Worm (Caenorhabditis elegans) whole organism, L1 larva: ENCODE results near the gene tag-342.

Source experiments
- C04F5.9 ChIP-seq: sonication (generic microtip); optimal IDR thresholded peaks from 2 replicates; lab custom pipeline; 2016; ENCODE audit warnings: missing genetic modification characterization, missing compliant biosample characterization
- C16A3.4 ChIP-seq: fragments of 150-350 bp; optimal IDR thresholded peaks from 2 replicates; lab custom pipeline; 2014; ENCODE audit warnings: missing biosample characterization, missing genetic modification characterization
- C34B4.2 ChIP-seq: sonication (generic microtip); optimal IDR thresholded peaks from 2 replicates; lab custom pipeline; 2017; ENCODE audit warnings: mild to moderate bottlenecking, missing genetic modification characterization, missing compliant biosample characterization
- alr-1 ChIP-seq: fragments of 200-800 bp; sonication (Bioruptor generic); optimal IDR thresholded peaks from 2 replicates; lab custom pipeline; 2018; ENCODE audit warnings: borderline replicate concordance, mild to moderate bottlenecking, missing genetic modification characterization, missing compliant biosample characterization
- aly-2 ChIP-seq: fragments of 150-350 bp; optimal IDR thresholded peaks from 2 replicates; lab custom pipeline; 2014; ENCODE audit warnings: missing biosample characterization, missing genetic modification characterization
- ama-1 ChIP-seq: fragments of 150-350 bp; optimal IDR thresholded peaks from 2 replicates; lab custom pipeline; 2014
- blmp-1 ChIP-seq: fragments of 150-350 bp; optimal IDR thresholded peaks from 2 replicates; lab custom pipeline; 2014; ENCODE audit warnings: missing biosample characterization, missing genetic modification characterization
- ceh-8 ChIP-seq: fragments of 200-800 bp; sonication (Bioruptor generic); optimal IDR thresholded peaks from 2 replicates; lab custom pipeline; 2018; ENCODE audit warnings: mild to moderate bottlenecking, missing genetic modification characterization, moderate library complexity, missing compliant biosample characterization
- ceh-82 ChIP-seq, 3 experiments: fragments of 150-350 bp in 1 of 3; sonication (generic microtip) in 2 of 3; optimal IDR thresholded peaks; 2 replicates each; lab custom pipeline; 2014 to 2017; ENCODE audit warnings: missing biosample characterization in 3 of 3, missing genetic modification characterization in 3 of 3
- ceh-90 ChIP-seq: sonication (generic microtip); optimal IDR thresholded peaks from 2 replicates; lab custom pipeline; 2016; ENCODE audit warnings: missing genetic modification characterization, missing compliant biosample characterization
- dpl-1 ChIP-seq, 3 experiments: fragments of 150-350 bp in 2 of 3; sonication (generic microtip) in 1 of 3; optimal IDR thresholded peaks; 2 replicates each; lab custom pipeline; 2014 to 2017; ENCODE audit warnings: missing biosample characterization in 3 of 3, missing genetic modification characterization in 3 of 3, missing genetic modification reagents in 3 of 3
- efl-1 ChIP-seq, 4 experiments: fragments of 150-350 bp; optimal IDR thresholded peaks in 3 of 4; peaks in 1 of 4; 1 replicate in 1 of 4; 2 replicates in 3 of 4; lab custom pipeline; 2014; ENCODE audit warnings: missing biosample characterization in 2 of 4, missing genetic modification characterization in 2 of 4, missing genetic modification reagents in 2 of 4
- efl-3 ChIP-seq: fragments of 200-800 bp; sonication (Bioruptor generic); optimal IDR thresholded peaks from 2 replicates; lab custom pipeline; 2018; ENCODE audit warnings: mild to moderate bottlenecking, missing genetic modification characterization, missing compliant biosample characterization
- ets-5 ChIP-seq: fragments of 200-800 bp; sonication (Bioruptor generic); IDR thresholded peaks from 2 replicates; pipeline ENCODE4 v1.3.6; 2022; ENCODE audit warnings: missing genetic modification characterization, missing compliant biosample characterization
- fkh-10 ChIP-seq: sonication (generic microtip); optimal IDR thresholded peaks from 2 replicates; lab custom pipeline; 2017; ENCODE audit warnings: missing biosample characterization, missing genetic modification reagents, missing genetic modification characterization
- isw-1 ChIP-seq: fragments of 200-800 bp; sonication (Bioruptor generic); IDR thresholded peaks from 2 replicates; pipeline ENCODE4 v1.3.6; 2022; ENCODE audit warnings: missing genetic modification characterization, missing compliant biosample characterization
- lin-13 ChIP-seq: fragments of 150-350 bp; optimal IDR thresholded peaks from 2 replicates; lab custom pipeline; 2014; ENCODE audit warnings: missing biosample characterization, missing genetic modification reagents, missing genetic modification characterization
- lin-14 ChIP-seq: fragments of 200-800 bp; sonication (Bioruptor generic); optimal IDR thresholded peaks from 2 replicates; lab custom pipeline; 2018; ENCODE audit warnings: mild to moderate bottlenecking, missing genetic modification characterization, moderate library complexity, missing compliant biosample characterization
- lin-15B ChIP-seq: fragments of 150-350 bp; sonication (generic microtip); optimal IDR thresholded peaks from 3 replicates; lab custom pipeline; 2014; ENCODE audit warnings: missing biosample characterization, missing genetic modification characterization
- lin-35 ChIP-seq, 2 experiments: fragments of 150-350 bp; optimal IDR thresholded peaks; 2 replicates each; lab custom pipeline; 2014; ENCODE audit warnings: missing biosample characterization in 2 of 2, missing genetic modification characterization in 2 of 2, missing genetic modification reagents in 2 of 2
- lir-3 ChIP-seq: sonication (generic microtip); optimal IDR thresholded peaks from 2 replicates; lab custom pipeline; 2016; ENCODE audit warnings: mild to moderate bottlenecking, missing genetic modification characterization, moderate library complexity, missing compliant biosample characterization; ENCODE audit not compliant: poor library complexity
- lsy-2 ChIP-seq, 2 experiments: fragments of 150-350 bp; optimal IDR thresholded peaks; 2 replicates each; lab custom pipeline; 2014; ENCODE audit warnings: missing biosample characterization in 2 of 2, missing genetic modification characterization in 2 of 2
- mdl-1 ChIP-seq, 2 experiments: fragments of 150-350 bp; optimal IDR thresholded peaks; 2 replicates each; lab custom pipeline; 2014 to 2017; ENCODE audit warnings: missing biosample characterization in 2 of 2, missing genetic modification characterization in 2 of 2, inconsistent platforms in 1 of 2
- mep-1 ChIP-seq: fragments of 150-350 bp; optimal IDR thresholded peaks from 2 replicates; lab custom pipeline; 2014; ENCODE audit warnings: missing biosample characterization, missing genetic modification characterization
- nhr-12 ChIP-seq: sonication (generic microtip); optimal IDR thresholded peaks from 2 replicates; lab custom pipeline; 2017; ENCODE audit warnings: missing biosample characterization, missing genetic modification characterization
- nhr-19 ChIP-seq: fragments of 200-800 bp; sonication (Bioruptor generic); conservative IDR thresholded peaks from 2 replicates; pipeline ENCODE4 v1.3.6; 2022; ENCODE audit warnings: missing genetic modification characterization, missing compliant biosample characterization
- nhr-20 ChIP-seq: sonication (generic microtip); optimal IDR thresholded peaks from 2 replicates; lab custom pipeline; 2016; ENCODE audit warnings: mild to moderate bottlenecking, missing genetic modification characterization, missing compliant biosample characterization
- nhr-71 ChIP-seq: sonication (generic microtip); optimal IDR thresholded peaks from 2 replicates; lab custom pipeline; 2016; ENCODE audit warnings: mild to moderate bottlenecking, missing genetic modification characterization, moderate library complexity, missing compliant biosample characterization
- nhr-85 ChIP-seq: sonication (generic microtip); peaks from one replicate; lab custom pipeline; 2016; ENCODE audit warnings: missing genetic modification characterization, inconsistent platforms, missing compliant biosample characterization
- pag-3 ChIP-seq: sonication (generic microtip); optimal IDR thresholded peaks from 2 replicates; lab custom pipeline; 2017; ENCODE audit warnings: missing genetic modification characterization, mild to moderate bottlenecking, missing compliant biosample characterization, antibody characterized with exemption, borderline replicate concordance; ENCODE audit not compliant: insufficient read depth
- pax-3 ChIP-seq: fragments of 200-800 bp; sonication (Bioruptor generic); optimal IDR thresholded peaks from 2 replicates; lab custom pipeline; 2018; ENCODE audit warnings: mild to moderate bottlenecking, missing genetic modification characterization, moderate library complexity, missing compliant biosample characterization
- rnt-1 ChIP-seq: sonication (generic microtip); optimal IDR thresholded peaks from 2 replicates; lab custom pipeline; 2016; ENCODE audit warnings: mild to moderate bottlenecking, missing genetic modification characterization, moderate library complexity, missing compliant biosample characterization
- skn-1 ChIP-seq: fragments of 150-350 bp; optimal IDR thresholded peaks from 2 replicates; lab custom pipeline; 2014; ENCODE audit warnings: missing biosample characterization, missing genetic modification characterization
- snu-23 ChIP-seq: sonication (generic microtip); optimal IDR thresholded peaks from 2 replicates; lab custom pipeline; 2016; ENCODE audit warnings: missing genetic modification characterization, missing compliant biosample characterization
- sox-4 ChIP-seq: sonication (generic microtip); optimal IDR thresholded peaks from 2 replicates; lab custom pipeline; 2016; ENCODE audit warnings: missing genetic modification characterization, missing compliant biosample characterization
- swsn-7 ChIP-seq: sonication (generic microtip); optimal IDR thresholded peaks from 2 replicates; lab custom pipeline; 2016; ENCODE audit warnings: missing genetic modification characterization, missing compliant biosample characterization
- unc-130 ChIP-seq: fragments of 150-350 bp; optimal IDR thresholded peaks from 2 replicates; lab custom pipeline; 2017; ENCODE audit warnings: missing biosample characterization, missing genetic modification characterization, inconsistent platforms
- unc-98 ChIP-seq: fragments of 200-800 bp; sonication (Bioruptor generic); IDR thresholded peaks from 2 replicates; pipeline ENCODE4 v1.3.6; 2022; ENCODE audit warnings: missing genetic modification characterization, missing compliant biosample characterization
- vab-15 ChIP-seq: sonication (generic microtip); optimal IDR thresholded peaks from 2 replicates; lab custom pipeline; 2017; ENCODE audit warnings: missing genotype, mild to moderate bottlenecking, missing genetic modification characterization, missing compliant biosample characterization
- ztf-11 ChIP-seq, 2 experiments: sonication (generic microtip); optimal IDR thresholded peaks; 2 replicates each; lab custom pipeline; 2016 to 2017; ENCODE audit warnings: missing genetic modification characterization in 2 of 2, missing biosample characterization in 1 of 2, missing compliant biosample characterization in 1 of 2
- ztf-4 ChIP-seq: fragments of 150-350 bp; optimal IDR thresholded peaks from 2 replicates; lab custom pipeline; 2014; ENCODE audit warnings: missing biosample characterization, missing genetic modification characterization

Gene tag-342

DNA sequence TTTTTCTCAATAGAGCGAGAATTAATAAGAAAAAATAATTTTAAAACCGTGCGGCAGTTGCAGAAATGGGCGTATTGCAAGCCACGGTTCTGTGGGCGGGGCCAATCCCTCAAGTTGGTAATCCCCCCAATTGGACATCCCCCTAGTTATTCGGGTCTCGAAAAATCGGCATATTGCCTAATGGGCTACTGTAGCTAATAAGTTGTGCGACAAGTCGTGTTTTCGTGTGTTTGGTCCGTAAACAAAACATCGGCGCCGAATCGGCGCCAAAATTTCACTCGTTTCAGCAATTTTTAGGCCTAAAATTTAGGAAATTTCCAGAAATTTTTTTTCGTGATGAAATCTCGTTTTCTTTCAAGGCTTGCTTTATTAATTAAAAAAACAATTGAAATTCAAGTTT, 36.4 kb downstream of the tag-342 start:
- no peak for TF ChIP-seq sox-4 (tag; lab: Kevin White, UChicago)
- TF ChIP-seq ceh-90 (tag; lab: Kevin White, UChicago), result no peak
- TF ChIP-seq pax-3 (tag; lab: Kevin White, UChicago), result no peak
- TF ChIP-seq C34B4.2, result no peak
- TF ChIP-seq swsn-7 (tag; lab: Kevin White, UChicago), result no peak
- no peak for TF ChIP-seq C04F5.9
- no peak for TF ChIP-seq efl-3 (GFP tag; lab: Kevin White, UChicago)
- TF ChIP-seq lsy-2 (tag; optimal IDR thresholded peaks at IDR 0.05; lab: Kevin White, UChicago), result no peak
- TF ChIP-seq isw-1 (GFP tag; lab: Robert Waterston, UW), result no peak
- TF ChIP-seq alr-1 (tag; lab: Kevin White, UChicago), result no peak
- no peak for TF ChIP-seq ets-5 (GFP tag; lab: Robert Waterston, UW)

DNA sequence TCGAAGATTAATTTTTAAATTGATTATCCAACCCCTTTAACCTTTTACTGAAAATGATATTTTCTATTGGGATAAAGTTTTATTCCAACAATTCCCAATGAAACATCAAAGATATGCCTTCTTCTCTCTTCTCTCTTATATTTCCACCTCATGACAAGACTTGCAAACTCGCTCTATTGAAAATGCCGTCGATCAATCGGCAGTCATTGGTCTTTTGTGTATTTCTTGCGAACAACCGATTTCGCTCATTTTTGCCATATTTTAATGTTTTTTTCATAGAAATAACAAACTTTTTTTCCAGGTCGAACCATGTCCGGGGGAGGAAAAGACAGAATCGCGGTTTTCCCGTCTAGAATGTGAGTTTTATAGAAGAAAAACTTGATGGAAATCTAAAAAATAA, 39.8 kb downstream of the tag-342 start, which contains the start of gene vha-14:
Gene vha-14, plus strand, starts transcription at position 302 of the 400 bp plus-strand sequence.
- peak; percentile 6 for TF ChIP-seq lir-3 (tag; lab: Kevin White, UChicago)
- peak; percentile 39 to 77 for TF ChIP-seq lin-35 (GFP tag; optimal IDR thresholded peaks at IDR 0.05; lab: Kevin White, UChicago)
- TF ChIP-seq skn-1 (tag; lab: Kevin White, UChicago), result peak; percentile 32
- TF ChIP-seq nhr-85, result no peak
- TF ChIP-seq lsy-2 (tag; optimal IDR thresholded peaks at IDR 0.05; lab: Kevin White, UChicago), result peak in 1 of 2 experiments; percentile 77
- peak; percentile 49 for TF ChIP-seq lin-15B (tag; lab: Kevin White, UChicago)
- TF ChIP-seq nhr-19 (GFP tag; lab: Robert Waterston, UW), result no peak
- TF ChIP-seq mdl-1 (tag; optimal IDR thresholded peaks at IDR 0.05; lab: Kevin White, UChicago), result no peak
- TF ChIP-seq blmp-1 (tag; lab: Kevin White, UChicago), result peak; percentile 58
- peak; percentile 1 to 69 (median 31) for TF ChIP-seq dpl-1 (GFP tag; optimal IDR thresholded peaks at IDR 0.05; lab: Kevin White, UChicago)
- TF ChIP-seq ceh-82 (tag; optimal IDR thresholded peaks at IDR 0.05; lab: Kevin White, UChicago), result peak in 1 of 3 experiments; percentile 65
- peak; percentile 16 for TF ChIP-seq nhr-71
- TF ChIP-seq snu-23 (GFP tag; lab: Kevin White, UChicago), result peak; percentile 63
- no peak for TF ChIP-seq ceh-8 (GFP tag; lab: Kevin White, UChicago)
- TF ChIP-seq lin-14 (GFP tag; lab: Kevin White, UChicago), result peak; percentile 71
- no peak for TF ChIP-seq nhr-12 (tag; lab: Kevin White, UChicago)
- TF ChIP-seq unc-98, result no peak
- peak; percentile 74 for TF ChIP-seq mep-1 (tag; lab: Kevin White, UChicago)
- peak; percentile 42 for TF ChIP-seq unc-130 (tag; lab: Kevin White, UChicago)
- TF ChIP-seq efl-1 (optimal IDR thresholded peaks at IDR 0.05; lab: Kevin White, UChicago), result peak; percentile 45 to 57
- peak; percentile 52 to 79 for TF ChIP-seq efl-1 (GFP tag; optimal IDR thresholded peaks at IDR 0.05 in 1 of 2; lab: Kevin White, UChicago)
- no peak for TF ChIP-seq vab-15 (tag; lab: Kevin White, UChicago)
- TF ChIP-seq pag-3 (tag; lab: Kevin White, UChicago), result peak; percentile 27
- TF ChIP-seq C16A3.4 (tag; lab: Kevin White, UChicago), result peak; percentile 64
- TF ChIP-seq nhr-20 (tag; lab: Kevin White, UChicago), result peak; percentile 26

DNA sequence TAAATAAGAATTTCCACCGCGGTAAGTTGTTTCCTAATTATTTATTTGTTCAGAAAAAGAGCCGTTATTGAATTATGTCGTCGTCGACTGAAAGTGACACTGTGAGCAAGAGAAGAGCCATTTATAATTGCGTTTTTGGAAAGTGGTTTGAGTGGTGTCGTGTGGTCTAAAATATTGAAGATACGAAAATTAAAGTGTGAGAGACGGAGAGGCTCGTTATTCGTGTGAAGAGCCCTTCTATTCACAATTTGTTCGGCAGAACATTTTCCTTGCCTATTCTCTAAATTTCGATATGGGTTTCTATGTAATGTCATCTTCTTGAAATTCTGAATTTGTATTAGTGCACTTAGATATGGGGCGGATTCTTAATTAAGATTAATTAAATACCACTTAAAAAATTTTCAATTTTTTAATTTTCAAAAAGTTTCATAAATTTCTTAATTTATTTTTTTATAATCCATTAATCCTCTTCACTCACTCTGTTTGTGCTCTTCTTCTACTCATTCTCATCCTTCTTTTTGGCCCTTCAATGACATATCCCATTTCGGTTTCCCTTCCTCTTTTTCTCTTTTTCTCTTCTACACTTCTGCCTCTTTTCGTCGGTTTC, 41.9 kb downstream of the tag-342 start:
- TF ChIP-seq nhr-71 (peak; percentile 55), efl-1 (optimal IDR thresholded peaks at IDR 0.05; lab: Kevin White, UChicago) (peak; percentile 2 to 9), efl-1 (GFP tag; optimal IDR thresholded peaks at IDR 0.05 in 1 of 2; lab: Kevin White, UChicago) (peak in 1 of 2 experiments; percentile 91), lin-35 (GFP tag; optimal IDR thresholded peaks at IDR 0.05; lab: Kevin White, UChicago) (peak in 1 of 2 experiments; percentile 27), C34B4.2 (no peak), snu-23 (GFP tag; lab: Kevin White, UChicago) (peak; percentile 51), fkh-10 (GFP tag; lab: Kevin White, UChicago) (peak; percentile 36), aly-2 (tag; lab: Kevin White, UChicago) (peak; percentile 57), nhr-20 (tag; lab: Kevin White, UChicago) (peak; percentile 14), ztf-4 (tag; lab: Kevin White, UChicago) (peak; percentile 51), lin-13 (GFP tag; lab: Kevin White, UChicago) (peak; percentile 17), lsy-2 (tag; optimal IDR thresholded peaks at IDR 0.05; lab: Kevin White, UChicago) (peak; percentile 2 to 43), rnt-1 (tag; lab: Kevin White, UChicago) (peak; percentile 7), skn-1 (tag; lab: Kevin White, UChicago) (no peak), ztf-11 (tag; optimal IDR thresholded peaks at IDR 0.05; lab: Kevin White, UChicago) (no peak), pag-3 (tag; lab: Kevin White, UChicago) (no peak), lin-14 (GFP tag; lab: Kevin White, UChicago) (peak; percentile 25), ama-1 (peak; percentile 56)
